Worm (Caenorhabditis elegans) whole organism, young adult: ENCODE results near the gene fipr-9.

Experiments used
- B0019.2 ChIP-seq: fragments of 200-800 bp; sonication (Bioruptor generic); conservative IDR thresholded peaks from 2 replicates; pipeline ENCODE4 v1.3.6; 2022; ENCODE audit warnings: missing genetic modification reagents, missing genetic modification characterization, missing compliant biosample characterization
- C06A6.2 ChIP-seq: fragments of 200-800 bp; sonication (Bioruptor generic); conservative IDR thresholded peaks from 2 replicates; pipeline ENCODE4 v1.3.6; 2022; ENCODE audit warnings: missing genetic modification characterization, missing compliant biosample characterization
- C17E4.6 ChIP-seq: fragments of 200-800 bp; sonication (Bioruptor generic); IDR thresholded peaks from 2 replicates; pipeline ENCODE4 v1.3.6; 2022; ENCODE audit warnings: missing genetic modification reagents, missing genetic modification characterization, missing compliant biosample characterization
- F49E8.2 ChIP-seq: sonication (generic microtip); optimal IDR thresholded peaks from 3 replicates; lab custom pipeline; 2017; ENCODE audit warnings: missing genetic modification characterization, mild to moderate bottlenecking, missing compliant biosample characterization, antibody characterized with exemption, moderate library complexity; ENCODE audit not compliant: insufficient read depth
- F52B5.7 ChIP-seq: sonication (generic microtip); optimal IDR thresholded peaks from 2 replicates; lab custom pipeline; 2016; ENCODE audit warnings: mild to moderate bottlenecking, missing genetic modification characterization, missing compliant biosample characterization
- K11D2.4 ChIP-seq: fragments of 200-800 bp; sonication (Bioruptor generic); IDR thresholded peaks from 2 replicates; pipeline ENCODE4 v1.3.6; 2022; ENCODE audit warnings: missing genetic modification reagents, missing genetic modification characterization, missing compliant biosample characterization
- T07F8.4 ChIP-seq: sonication (generic microtip); optimal IDR thresholded peaks from 2 replicates; lab custom pipeline; 2016; ENCODE audit warnings: mild to moderate bottlenecking, missing genetic modification characterization, moderate library complexity, missing compliant biosample characterization
- Y56A3A.18 ChIP-seq: fragments of 200-800 bp; sonication (Bioruptor generic); IDR thresholded peaks from 2 replicates; pipeline ENCODE4 v1.3.6; 2022; ENCODE audit warnings: missing genetic modification reagents, missing genetic modification characterization, missing compliant biosample characterization
- Y67H2A.10 ChIP-seq: fragments of 200-800 bp; sonication (Bioruptor generic); conservative IDR thresholded peaks from 2 replicates; pipeline ENCODE4 v1.3.6; 2022; ENCODE audit warnings: missing genetic modification reagents, missing genetic modification characterization, missing compliant biosample characterization
- ZK185.1 ChIP-seq: sonication (generic microtip); optimal IDR thresholded peaks from 2 replicates; lab custom pipeline; 2016; ENCODE audit warnings: mild to moderate bottlenecking, missing genetic modification characterization, missing compliant biosample characterization; ENCODE audit not compliant: poor library complexity, severe bottlenecking
- akir-1 ChIP-seq: fragments of 200-800 bp; sonication (Bioruptor generic); optimal IDR thresholded peaks from 2 replicates; lab custom pipeline; 2018; ENCODE audit warnings: mild to moderate bottlenecking, missing genetic modification characterization, moderate library complexity, missing compliant biosample characterization
- ama-1 ChIP-seq, 3 experiments: fragments of 150-350 bp in 1 of 3; sonication (generic microtip) in 2 of 3; optimal IDR thresholded peaks; 2 replicates each; lab custom pipeline; 2014 to 2018; ENCODE audit warnings: missing biosample characterization in 2 of 3, missing genetic modification characterization in 2 of 3, missing genetic modification reagents in 2 of 3
- atf-7 ChIP-seq: sonication (generic microtip); optimal IDR thresholded peaks from 2 replicates; lab custom pipeline; 2017; ENCODE audit warnings: mild to moderate bottlenecking, missing genetic modification characterization, missing compliant biosample characterization
- athp-1 ChIP-seq: sonication (generic microtip); optimal IDR thresholded peaks from 2 replicates; lab custom pipeline; 2017; ENCODE audit warnings: mild to moderate bottlenecking, missing genetic modification characterization, missing compliant biosample characterization
- bed-2 ChIP-seq: fragments of 200-800 bp; sonication (Bioruptor generic); IDR thresholded peaks from 2 replicates; pipeline ENCODE4 v1.3.6; 2022; ENCODE audit warnings: missing genetic modification reagents, missing genetic modification characterization, missing compliant biosample characterization
- cebp-1 ChIP-seq, 2 experiments: fragments of 200-800 bp in 1 of 2; sonication (Bioruptor generic) in 1 of 2; sonication (generic microtip) in 1 of 2; IDR thresholded peaks in 1 of 2; optimal IDR thresholded peaks in 1 of 2; 2 replicates each; pipeline versions ENCODE4 v1.3.6 to Lab custom; 2017 to 2022; ENCODE audit warnings: missing compliant biosample characterization in 2 of 2, missing genetic modification characterization in 2 of 2, mild to moderate bottlenecking in 1 of 2, missing genetic modification reagents in 1 of 2, moderate library complexity in 1 of 2
- ceh-100 ChIP-seq: fragments of 200-800 bp; sonication (Bioruptor generic); IDR thresholded peaks from 2 replicates; pipeline ENCODE4 v1.3.6; 2022; ENCODE audit warnings: missing genetic modification reagents, missing genetic modification characterization, missing compliant biosample characterization
- ceh-27 ChIP-seq: fragments of 200-800 bp; sonication (Bioruptor generic); optimal IDR thresholded peaks from 2 replicates; lab custom pipeline; 2018; ENCODE audit warnings: mild to moderate bottlenecking, missing genetic modification characterization, moderate library complexity, missing compliant biosample characterization
- ceh-40 ChIP-seq: fragments of 200-800 bp; sonication (Bioruptor generic); IDR thresholded peaks from 2 replicates; pipeline ENCODE4 v1.3.6; 2022; ENCODE audit warnings: missing genetic modification characterization, missing compliant biosample characterization
- ceh-58 ChIP-seq: fragments of 200-800 bp; sonication (Bioruptor generic); IDR thresholded peaks from 2 replicates; pipeline ENCODE4 v1.3.6; 2022; ENCODE audit warnings: missing genetic modification characterization, missing compliant biosample characterization
- ceh-91 ChIP-seq: fragments of 200-800 bp; sonication (Bioruptor generic); IDR thresholded peaks from 2 replicates; pipeline ENCODE4 v1.3.6; 2022; ENCODE audit warnings: missing genetic modification reagents, missing genetic modification characterization, missing compliant biosample characterization
- dpff-1 ChIP-seq: sonication (generic microtip); optimal IDR thresholded peaks from 2 replicates; lab custom pipeline; 2017; ENCODE audit warnings: mild to moderate bottlenecking, missing genetic modification characterization, missing compliant biosample characterization
- dpl-1 ChIP-seq: fragments of 150-350 bp; optimal IDR thresholded peaks from 2 replicates; lab custom pipeline; 2014; ENCODE audit warnings: missing biosample characterization, missing genetic modification reagents, missing genetic modification characterization
- egl-44 ChIP-seq: fragments of 200-800 bp; sonication (Bioruptor generic); IDR thresholded peaks from 2 replicates; pipeline ENCODE4 v1.3.6; 2022; ENCODE audit warnings: missing genetic modification reagents, missing genetic modification characterization, missing compliant biosample characterization
- ets-4 ChIP-seq: fragments of 200-800 bp; sonication (Bioruptor generic); optimal IDR thresholded peaks from 2 replicates; lab custom pipeline; 2018; ENCODE audit warnings: mild to moderate bottlenecking, missing genetic modification characterization, missing compliant biosample characterization
- gei-17 ChIP-seq: fragments of 200-800 bp; sonication (Bioruptor generic); optimal IDR thresholded peaks from 2 replicates; lab custom pipeline; 2018; ENCODE audit warnings: mild to moderate bottlenecking, missing genetic modification characterization, missing compliant biosample characterization
- hsf-1 ChIP-seq: fragments of 200-800 bp; sonication (Bioruptor generic); IDR thresholded peaks from 2 replicates; pipeline ENCODE4 v1.3.6; 2022; ENCODE audit warnings: missing genetic modification reagents, missing genetic modification characterization, missing compliant biosample characterization
- lag-1 ChIP-seq: fragments of 200-800 bp; sonication (Bioruptor generic); IDR thresholded peaks from 2 replicates; pipeline ENCODE4 v1.3.6; 2022; ENCODE audit warnings: missing genetic modification reagents, missing genetic modification characterization, missing compliant biosample characterization
- lin-26 ChIP-seq: fragments of 200-800 bp; sonication (Bioruptor generic); IDR thresholded peaks from 2 replicates; pipeline ENCODE4 v1.3.6; 2022; ENCODE audit warnings: missing genetic modification reagents, missing genetic modification characterization, missing compliant biosample characterization
- lsy-27 ChIP-seq: sonication (generic microtip); optimal IDR thresholded peaks from 2 replicates; lab custom pipeline; 2017; ENCODE audit warnings: missing genetic modification characterization, mild to moderate bottlenecking, missing compliant biosample characterization, antibody characterized with exemption, missing genotype, borderline replicate concordance; ENCODE audit not compliant: insufficient read depth
- madf-3 ChIP-seq: fragments of 200-800 bp; sonication (Bioruptor generic); IDR thresholded peaks from 2 replicates; pipeline ENCODE4 v1.3.6; 2022; ENCODE audit warnings: missing genetic modification reagents, missing genetic modification characterization, missing compliant biosample characterization
- madf-8 ChIP-seq: fragments of 200-800 bp; sonication (Bioruptor generic); conservative IDR thresholded peaks from 2 replicates; pipeline ENCODE4 v1.3.6; 2022; ENCODE audit warnings: missing genetic modification reagents, missing genetic modification characterization, missing compliant biosample characterization
- mel-28 ChIP-seq: sonication (generic microtip); optimal IDR thresholded peaks from 2 replicates; lab custom pipeline; 2016; ENCODE audit warnings: borderline replicate concordance, mild to moderate bottlenecking, missing genetic modification characterization, missing compliant biosample characterization
- mxl-1 ChIP-seq: sonication (generic microtip); optimal IDR thresholded peaks from 2 replicates; lab custom pipeline; 2016; ENCODE audit warnings: missing genetic modification characterization, missing compliant biosample characterization
- nhr-179 ChIP-seq: sonication (generic microtip); optimal IDR thresholded peaks from 2 replicates; lab custom pipeline; 2016; ENCODE audit warnings: mild to moderate bottlenecking, missing genetic modification characterization, missing compliant biosample characterization
- nhr-80 ChIP-seq: sonication (generic microtip); optimal IDR thresholded peaks from 2 replicates; lab custom pipeline; 2016; ENCODE audit warnings: missing genetic modification characterization, missing compliant biosample characterization
- rec-8 ChIP-seq, 2 experiments: sonication (generic microtip); optimal IDR thresholded peaks; 2 replicates each; lab custom pipeline; 2016; ENCODE audit warnings: mild to moderate bottlenecking in 2 of 2, missing genetic modification characterization in 2 of 2, missing genetic modification reagents in 2 of 2, missing genotype in 2 of 2, missing biosample characterization in 1 of 2, missing compliant biosample characterization in 1 of 2, moderate library complexity in 1 of 2
- sdz-38 ChIP-seq: sonication (generic microtip); optimal IDR thresholded peaks from 2 replicates; lab custom pipeline; 2016; ENCODE audit warnings: missing genotype, missing genetic modification characterization, missing compliant biosample characterization
- sea-2 ChIP-seq: fragments of 200-800 bp; sonication (Bioruptor generic); IDR thresholded peaks from 2 replicates; pipeline ENCODE4 v1.3.6; 2022; ENCODE audit warnings: missing genetic modification characterization, missing compliant biosample characterization
- snpc-1.3 ChIP-seq: sonication (generic microtip); optimal IDR thresholded peaks from 2 replicates; lab custom pipeline; 2017; ENCODE audit warnings: missing genetic modification characterization, mild to moderate bottlenecking, missing compliant biosample characterization, antibody characterized with exemption, moderate library complexity, missing genotype, missing genetic modification reagents; ENCODE audit not compliant: insufficient read depth
- snpc-3.4 ChIP-seq: sonication (generic microtip); optimal IDR thresholded peaks from 2 replicates; lab custom pipeline; 2017; ENCODE audit warnings: missing genetic modification characterization, mild to moderate bottlenecking, missing compliant biosample characterization, antibody characterized with exemption, moderate library complexity, missing genotype, missing genetic modification reagents
- snpc-4 ChIP-seq, 5 experiments: fragments of 150-350 bp in 1 of 5; sonication (generic microtip) in 4 of 5; optimal IDR thresholded peaks; 2 replicates each; lab custom pipeline; 2014 to 2018; ENCODE audit warnings: missing genetic modification characterization in 5 of 5, missing biosample characterization in 3 of 5, antibody characterized with exemption in 2 of 5, mild to moderate bottlenecking in 2 of 5, missing compliant biosample characterization in 2 of 5, missing genotype in 2 of 5, moderate library complexity in 2 of 5, missing genetic modification reagents in 1 of 5
- tbp1 ChIP-seq: fragments of 200-800 bp; sonication (Bioruptor generic); optimal IDR thresholded peaks from 2 replicates; lab custom pipeline; 2018; ENCODE audit warnings: mild to moderate bottlenecking, missing genetic modification characterization, missing compliant biosample characterization
- tbx-9 ChIP-seq: sonication (generic microtip); optimal IDR thresholded peaks from 2 replicates; lab custom pipeline; 2016; ENCODE audit warnings: borderline replicate concordance, missing genetic modification characterization, inconsistent platforms, missing compliant biosample characterization
- unc-130 ChIP-seq: sonication (generic microtip); optimal IDR thresholded peaks from 2 replicates; lab custom pipeline; 2016; ENCODE audit warnings: missing genetic modification reagents, missing genetic modification characterization, missing compliant biosample characterization
- unc-62 ChIP-seq: fragments of 150-350 bp; optimal IDR thresholded peaks from 2 replicates; lab custom pipeline; 2014; ENCODE audit warnings: missing biosample characterization, missing genetic modification reagents, missing genetic modification characterization
- ztf-3 ChIP-seq: fragments of 200-800 bp; sonication (Bioruptor generic); optimal IDR thresholded peaks from 2 replicates; lab custom pipeline; 2018; ENCODE audit warnings: mild to moderate bottlenecking, missing genetic modification characterization, missing compliant biosample characterization

The fipr-9 gene

DNA sequence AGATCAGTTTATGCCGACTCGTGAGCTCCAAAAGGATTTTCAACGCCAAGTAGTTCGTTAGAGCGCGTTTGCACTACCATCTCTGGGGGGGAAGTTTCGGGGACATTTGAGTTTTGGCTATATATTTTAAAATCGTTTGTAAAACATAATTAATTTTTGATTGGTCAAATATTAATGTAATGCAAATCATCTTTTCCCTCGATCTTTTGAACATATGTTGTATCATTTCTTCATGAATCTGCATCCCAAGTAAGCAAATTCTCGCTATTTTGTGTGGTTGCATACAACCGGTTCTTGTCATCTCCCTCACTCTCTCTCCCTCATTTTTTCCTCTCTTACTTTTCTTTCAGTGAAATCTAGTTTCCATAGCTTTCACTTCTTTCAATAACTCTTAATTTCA lies 43.3 kb upstream of the fipr-9 start (continued):
- TF ChIP-seq dpl-1 (no peak), lin-26 (GFP tag; lab: Robert Waterston, UW) (no peak), tbx-9 (tag; lab: Kevin White, UChicago) (no peak), dpff-1 (tag; lab: Kevin White, UChicago) (no peak), Y67H2A.10 (GFP tag; lab: Robert Waterston, UW) (no peak), F49E8.2 (tag; lab: Kevin White, UChicago) (no peak), ceh-58 (GFP tag; lab: Robert Waterston, UW) (no peak), C06A6.2 (no peak), nhr-179 (no peak), madf-8 (no peak), ama-1 (optimal IDR thresholded peaks at IDR 0.05; lab: Kevin White, UChicago) (no peak), ama-1 (GFP tag; optimal IDR thresholded peaks at IDR 0.05; lab: Kevin White, UChicago) (no peak), ztf-3 (no peak), ceh-40 (GFP tag; lab: Robert Waterston, UW) (no peak), snpc-4 (GFP tag; optimal IDR thresholded peaks at IDR 0.05; lab: Kevin White, UChicago) (no peak), snpc-4 (tag; optimal IDR thresholded peaks at IDR 0.05; lab: Kevin White, UChicago) (peak in 2 of 4 experiments; percentile 14 to 23), nhr-80 (tag; lab: Kevin White, UChicago) (peak; percentile 16), B0019.2 (GFP tag; lab: Robert Waterston, UW) (no peak), ets-4 (GFP tag; lab: Kevin White, UChicago) (no peak), mel-28 (tag; lab: Kevin White, UChicago) (no peak), unc-62 (GFP tag; lab: Kevin White, UChicago) (no peak), snpc-3.4 (tag; lab: Kevin White, UChicago) (no peak), hsf-1 (no peak), K11D2.4 (no peak), akir-1 (no peak), bed-2 (GFP tag; lab: Robert Waterston, UW) (no peak), ZK185.1 (peak; percentile 2), cebp-1 (GFP tag; IDR thresholded peaks at IDR 0.05; lab: Robert Waterston, UW) (no peak), cebp-1 (tag; optimal IDR thresholded peaks at IDR 0.05; lab: Kevin White, UChicago) (peak; percentile 32), tbp1 (no peak), egl-44 (GFP tag; lab: Robert Waterston, UW) (no peak), gei-17 (GFP tag; lab: Kevin White, UChicago) (no peak), F52B5.7 (tag; lab: Kevin White, UChicago) (no peak), atf-7 (tag; lab: Kevin White, UChicago) (no peak), unc-130 (GFP tag; lab: Kevin White, UChicago) (no peak), madf-3 (GFP tag; lab: Robert Waterston, UW) (no peak), athp-1 (tag; lab: Kevin White, UChicago) (no peak), lsy-27 (tag; lab: Kevin White, UChicago) (no peak), ceh-91 (GFP tag; lab: Robert Waterston, UW) (no peak), sdz-38 (tag; lab: Kevin White, UChicago) (no peak), lag-1 (GFP tag; lab: Robert Waterston, UW) (no peak), sea-2 (no peak), ceh-27 (GFP tag; lab: Kevin White, UChicago) (peak; percentile 56), mxl-1 (no peak), T07F8.4 (tag; lab: Kevin White, UChicago) (no peak), rec-8 (tag; optimal IDR thresholded peaks at IDR 0.05; lab: Kevin White, UChicago) (no peak), C17E4.6 (no peak), ceh-100 (GFP tag; lab: Robert Waterston, UW) (peak; percentile 91), Y56A3A.18 (no peak), snpc-1.3 (no peak)
